Worm (Caenorhabditis elegans) whole organism, young adult: ENCODE data around the gene gei-8.
A peak's percentile ranks its signal among the peaks of the same experiment; 100 is the strongest.

ENCODE experiments used
- B0019.2 ChIP-seq: fragments of 200-800 bp; sonication (Bioruptor generic); conservative IDR thresholded peaks from 2 replicates; pipeline ENCODE4 v1.3.6; 2022; ENCODE audit warnings: missing genetic modification reagents, missing genetic modification characterization, missing compliant biosample characterization
- B0336.3 ChIP-seq: fragments of 200-800 bp; sonication (Bioruptor generic); IDR thresholded peaks from 2 replicates; pipeline ENCODE4 v1.3.6; 2022; ENCODE audit warnings: missing genetic modification characterization, missing compliant biosample characterization
- C06A6.2 ChIP-seq: fragments of 200-800 bp; sonication (Bioruptor generic); conservative IDR thresholded peaks from 2 replicates; pipeline ENCODE4 v1.3.6; 2022; ENCODE audit warnings: missing genetic modification characterization, missing compliant biosample characterization
- C17E4.6 ChIP-seq: fragments of 200-800 bp; sonication (Bioruptor generic); IDR thresholded peaks from 2 replicates; pipeline ENCODE4 v1.3.6; 2022; ENCODE audit warnings: missing genetic modification reagents, missing genetic modification characterization, missing compliant biosample characterization
- D2030.7 ChIP-seq: fragments of 200-800 bp; sonication (Bioruptor generic); IDR thresholded peaks from 2 replicates; pipeline ENCODE4 v1.3.6; 2022; ENCODE audit warnings: missing genetic modification reagents, missing genetic modification characterization, missing compliant biosample characterization
- F22D6.2 ChIP-seq: sonication (generic microtip); optimal IDR thresholded peaks from 2 replicates; lab custom pipeline; 2016; ENCODE audit warnings: mild to moderate bottlenecking, missing genetic modification characterization, missing compliant biosample characterization
- F23B12.7 ChIP-seq: sonication (generic microtip); optimal IDR thresholded peaks from 2 replicates; lab custom pipeline; 2017; ENCODE audit warnings: missing genetic modification characterization, mild to moderate bottlenecking, missing compliant biosample characterization, antibody characterized with exemption, moderate library complexity; ENCODE audit not compliant: insufficient read depth
- F57C9.4 ChIP-seq: sonication (generic microtip); optimal IDR thresholded peaks from 2 replicates; lab custom pipeline; 2017; ENCODE audit warnings: mild to moderate bottlenecking, missing genetic modification characterization, missing compliant biosample characterization
- T26A5.8 ChIP-seq: sonication (generic microtip); optimal IDR thresholded peaks from 2 replicates; lab custom pipeline; 2016; ENCODE audit warnings: missing genetic modification characterization, missing compliant biosample characterization
- Y53F4B.3 ChIP-seq: fragments of 200-800 bp; sonication (Bioruptor generic); IDR thresholded peaks from 2 replicates; pipeline ENCODE4 v1.3.6; 2022; ENCODE audit warnings: missing genetic modification reagents, missing genetic modification characterization, missing compliant biosample characterization
- Y53G8AR.9 ChIP-seq: fragments of 200-800 bp; sonication (Bioruptor generic); conservative IDR thresholded peaks from 2 replicates; pipeline ENCODE4 v1.3.6; 2022; ENCODE audit warnings: missing genetic modification reagents, missing genetic modification characterization, missing compliant biosample characterization
- Y67H2A.10 ChIP-seq: fragments of 200-800 bp; sonication (Bioruptor generic); conservative IDR thresholded peaks from 2 replicates; pipeline ENCODE4 v1.3.6; 2022; ENCODE audit warnings: missing genetic modification reagents, missing genetic modification characterization, missing compliant biosample characterization
- Y79H2A.3 ChIP-seq: fragments of 200-800 bp; sonication (Bioruptor generic); conservative IDR thresholded peaks from 2 replicates; pipeline ENCODE4 v1.3.6; 2022; ENCODE audit warnings: missing genetic modification reagents, missing genetic modification characterization, missing compliant biosample characterization
- Y95B8A.8 ChIP-seq: fragments of 200-800 bp; sonication (Bioruptor generic); IDR thresholded peaks from 2 replicates; pipeline ENCODE4 v1.3.6; 2022; ENCODE audit warnings: missing genetic modification reagents, missing genetic modification characterization, missing compliant biosample characterization
- akir-1 ChIP-seq: fragments of 200-800 bp; sonication (Bioruptor generic); optimal IDR thresholded peaks from 2 replicates; lab custom pipeline; 2018; ENCODE audit warnings: mild to moderate bottlenecking, missing genetic modification characterization, moderate library complexity, missing compliant biosample characterization
- attf-6 ChIP-seq: fragments of 200-800 bp; sonication (Bioruptor generic); IDR thresholded peaks from 2 replicates; pipeline ENCODE4 v1.3.6; 2022; ENCODE audit warnings: missing genetic modification reagents, missing genetic modification characterization, missing compliant biosample characterization
- ccch-3 ChIP-seq: fragments of 200-800 bp; sonication (Bioruptor generic); optimal IDR thresholded peaks from 2 replicates; lab custom pipeline; 2018; ENCODE audit warnings: mild to moderate bottlenecking, missing genetic modification characterization, missing compliant biosample characterization
- ceh-58 ChIP-seq: fragments of 200-800 bp; sonication (Bioruptor generic); IDR thresholded peaks from 2 replicates; pipeline ENCODE4 v1.3.6; 2022; ENCODE audit warnings: missing genetic modification characterization, missing compliant biosample characterization
- dox-1 ChIP-seq: fragments of 200-800 bp; sonication (Bioruptor generic); IDR thresholded peaks from 2 replicates; pipeline ENCODE4 v1.3.6; 2022; ENCODE audit warnings: missing genetic modification reagents, missing genetic modification characterization, missing compliant biosample characterization
- efl-1 ChIP-seq: fragments of 150-350 bp; optimal IDR thresholded peaks from 2 replicates; lab custom pipeline; 2014; ENCODE audit warnings: missing biosample characterization, missing genetic modification reagents, missing genetic modification characterization
- egl-44 ChIP-seq: fragments of 200-800 bp; sonication (Bioruptor generic); IDR thresholded peaks from 2 replicates; pipeline ENCODE4 v1.3.6; 2022; ENCODE audit warnings: missing genetic modification reagents, missing genetic modification characterization, missing compliant biosample characterization
- ekl-4 ChIP-seq: fragments of 200-800 bp; sonication (Bioruptor generic); IDR thresholded peaks from 2 replicates; pipeline ENCODE4 v1.3.6; 2022; ENCODE audit warnings: missing genetic modification reagents, missing genetic modification characterization, missing compliant biosample characterization
- gei-17 ChIP-seq: fragments of 200-800 bp; sonication (Bioruptor generic); optimal IDR thresholded peaks from 2 replicates; lab custom pipeline; 2018; ENCODE audit warnings: mild to moderate bottlenecking, missing genetic modification characterization, missing compliant biosample characterization
- him-1 ChIP-seq: sonication (generic microtip); optimal IDR thresholded peaks from 2 replicates; lab custom pipeline; 2016; ENCODE audit warnings: missing genotype, missing genetic modification reagents, missing genetic modification characterization, missing compliant biosample characterization
- hmg-1.2 ChIP-seq: fragments of 200-800 bp; sonication (Bioruptor generic); IDR thresholded peaks from 2 replicates; pipeline ENCODE4 v1.3.6; 2022; ENCODE audit warnings: missing genetic modification reagents, missing genetic modification characterization, missing compliant biosample characterization
- hmg-20 ChIP-seq: fragments of 200-800 bp; sonication (Bioruptor generic); IDR thresholded peaks from 2 replicates; pipeline ENCODE4 v1.3.6; 2022; ENCODE audit warnings: missing genetic modification reagents, missing genetic modification characterization, missing compliant biosample characterization
- hrde-1 ChIP-seq: sonication (generic microtip); optimal IDR thresholded peaks from 2 replicates; lab custom pipeline; 2016; ENCODE audit warnings: missing genetic modification characterization, mild to moderate bottlenecking, missing compliant biosample characterization, moderate library complexity, missing genotype, missing genetic modification reagents, borderline replicate concordance
- lag-1 ChIP-seq: fragments of 200-800 bp; sonication (Bioruptor generic); IDR thresholded peaks from 2 replicates; pipeline ENCODE4 v1.3.6; 2022; ENCODE audit warnings: missing genetic modification reagents, missing genetic modification characterization, missing compliant biosample characterization
- let-526 ChIP-seq: fragments of 200-800 bp; sonication (Bioruptor generic); IDR thresholded peaks from 2 replicates; pipeline ENCODE4 v1.3.6; 2022; ENCODE audit warnings: missing genetic modification reagents, missing genetic modification characterization, missing compliant biosample characterization
- let-607 ChIP-seq, 2 experiments: fragments of 200-800 bp in 1 of 2; sonication (Bioruptor generic) in 1 of 2; sonication (generic microtip) in 1 of 2; optimal IDR thresholded peaks; 2 replicates each; lab custom pipeline; 2016 to 2018; ENCODE audit warnings: mild to moderate bottlenecking in 2 of 2, missing compliant biosample characterization in 2 of 2, missing genetic modification characterization in 2 of 2, moderate library complexity in 2 of 2, missing genotype in 1 of 2
- lin-26 ChIP-seq: fragments of 200-800 bp; sonication (Bioruptor generic); IDR thresholded peaks from 2 replicates; pipeline ENCODE4 v1.3.6; 2022; ENCODE audit warnings: missing genetic modification reagents, missing genetic modification characterization, missing compliant biosample characterization
- lin-54 ChIP-seq: fragments of 200-800 bp; sonication (Bioruptor generic); optimal IDR thresholded peaks from 2 replicates; lab custom pipeline; 2018; ENCODE audit warnings: mild to moderate bottlenecking, missing genetic modification characterization, missing compliant biosample characterization
- madf-8 ChIP-seq: fragments of 200-800 bp; sonication (Bioruptor generic); conservative IDR thresholded peaks from 2 replicates; pipeline ENCODE4 v1.3.6; 2022; ENCODE audit warnings: missing genetic modification reagents, missing genetic modification characterization, missing compliant biosample characterization
- mxl-1 ChIP-seq: sonication (generic microtip); optimal IDR thresholded peaks from 2 replicates; lab custom pipeline; 2016; ENCODE audit warnings: missing genetic modification characterization, missing compliant biosample characterization
- nfya-2 ChIP-seq: fragments of 200-800 bp; sonication (Bioruptor generic); IDR thresholded peaks from 2 replicates; pipeline ENCODE4 v1.3.6; 2022; ENCODE audit warnings: missing genetic modification reagents, missing genetic modification characterization, missing compliant biosample characterization
- nfyb-1 ChIP-seq: fragments of 200-800 bp; sonication (Bioruptor generic); IDR thresholded peaks from 2 replicates; pipeline ENCODE4 v1.3.6; 2022; ENCODE audit warnings: missing genetic modification reagents, missing genetic modification characterization, missing compliant biosample characterization
- pbrm-1 ChIP-seq: fragments of 200-800 bp; sonication (Bioruptor generic); IDR thresholded peaks from 2 replicates; pipeline ENCODE4 v1.3.6; 2022; ENCODE audit warnings: missing genetic modification reagents, missing genetic modification characterization, missing compliant biosample characterization
- rcor-1 ChIP-seq: fragments of 200-800 bp; sonication (Bioruptor generic); IDR thresholded peaks from 2 replicates; pipeline ENCODE4 v1.3.6; 2022; ENCODE audit warnings: missing genetic modification reagents, missing genetic modification characterization, missing compliant biosample characterization
- repo-1 ChIP-seq: sonication (generic microtip); optimal IDR thresholded peaks from 2 replicates; lab custom pipeline; 2017; ENCODE audit warnings: mild to moderate bottlenecking, missing genetic modification characterization, missing compliant biosample characterization
- sdz-38 ChIP-seq: sonication (generic microtip); optimal IDR thresholded peaks from 2 replicates; lab custom pipeline; 2016; ENCODE audit warnings: missing genotype, missing genetic modification characterization, missing compliant biosample characterization
- somi-1 ChIP-seq: fragments of 200-800 bp; sonication (Bioruptor generic); optimal IDR thresholded peaks from 2 replicates; lab custom pipeline; 2018; ENCODE audit warnings: mild to moderate bottlenecking, missing genetic modification characterization, missing compliant biosample characterization
- tlf-1 ChIP-seq: fragments of 200-800 bp; sonication (Bioruptor generic); optimal IDR thresholded peaks from 2 replicates; lab custom pipeline; 2018; ENCODE audit warnings: mild to moderate bottlenecking, missing genetic modification characterization, missing compliant biosample characterization
- unc-130 ChIP-seq: sonication (generic microtip); optimal IDR thresholded peaks from 2 replicates; lab custom pipeline; 2016; ENCODE audit warnings: missing genetic modification reagents, missing genetic modification characterization, missing compliant biosample characterization
- unc-62 ChIP-seq: fragments of 150-350 bp; optimal IDR thresholded peaks from 2 replicates; lab custom pipeline; 2014; ENCODE audit warnings: missing biosample characterization, missing genetic modification reagents, missing genetic modification characterization
- ztf-18 ChIP-seq: sonication (generic microtip); optimal IDR thresholded peaks from 2 replicates; lab custom pipeline; 2016; ENCODE audit warnings: missing genotype, mild to moderate bottlenecking, missing genetic modification characterization, missing compliant biosample characterization
- ztf-22 ChIP-seq: fragments of 200-800 bp; sonication (Bioruptor generic); optimal IDR thresholded peaks from 2 replicates; lab custom pipeline; 2018; ENCODE audit warnings: mild to moderate bottlenecking, missing genetic modification characterization, moderate library complexity, missing compliant biosample characterization
- ztf-28 ChIP-seq: fragments of 200-800 bp; sonication (Bioruptor generic); IDR thresholded peaks from 2 replicates; pipeline ENCODE4 v1.3.6; 2022; ENCODE audit warnings: missing genetic modification reagents, missing genetic modification characterization, missing compliant biosample characterization

The gei-8 gene

ce11 chrIII:8109459-8110057 lies 11.5 kb downstream of the gei-8 start (continued):
- TF ChIP-seq tlf-1 (GFP tag; lab: Kevin White, UChicago) (peak; percentile 33), lin-26 (peak; percentile 95), ztf-18 (tag; lab: Kevin White, UChicago) (peak; percentile 77), unc-62 (GFP tag; lab: Kevin White, UChicago) (no peak), hmg-20 (GFP tag; lab: Robert Waterston, UW) (0 out of 2 replicates have a peak, but pooled peaks have one; percentile 38), ccch-3 (GFP tag; lab: Kevin White, UChicago) (no peak), pbrm-1 (GFP tag; lab: Robert Waterston, UW) (peak; percentile 85), attf-6 (GFP tag; lab: Robert Waterston, UW) (peak; percentile 69; the same call in 1 of the 2 replicates), let-526 (GFP tag; lab: Robert Waterston, UW) (no peak), Y53F4B.3 (GFP tag; lab: Robert Waterston, UW) (peak; percentile 64), C17E4.6 (GFP tag; lab: Robert Waterston, UW) (peak; percentile 53; the same call in 1 of the 2 replicates), hmg-1.2 (GFP tag; lab: Robert Waterston, UW) (peak; percentile 78), mxl-1 (tag; lab: Kevin White, UChicago) (peak; percentile 87), F23B12.7 (peak; percentile 91), F57C9.4 (tag; lab: Kevin White, UChicago) (no peak), gei-17 (GFP tag; lab: Kevin White, UChicago) (peak; percentile 54), rcor-1 (GFP tag; lab: Robert Waterston, UW) (peak; percentile 58; the same call in 1 of the 2 replicates), Y95B8A.8 (peak; percentile 71; the same call in 1 of the 2 replicates), nfya-2 (GFP tag; lab: Robert Waterston, UW) (0 out of 2 replicates have a peak, but pooled peaks have one; percentile 20), akir-1 (GFP tag; lab: Kevin White, UChicago) (peak; percentile 38), B0019.2 (GFP tag; lab: Robert Waterston, UW) (0 out of 2 replicates have a peak, but pooled peaks have one; percentile 46), unc-130 (GFP tag; lab: Kevin White, UChicago) (peak; percentile 42), him-1 (peak; percentile 100), ceh-58 (GFP tag; lab: Robert Waterston, UW) (no peak), lin-54 (GFP tag; lab: Kevin White, UChicago) (peak; percentile 72), F22D6.2 (tag; lab: Kevin White, UChicago) (peak; percentile 17), ztf-28 (GFP tag; lab: Robert Waterston, UW) (peak; percentile 74; the same call in 1 of the 2 replicates), dox-1 (GFP tag; lab: Robert Waterston, UW) (peak; percentile 89), Y53G8AR.9 (GFP tag; lab: Robert Waterston, UW) (peak; percentile 64; the same call in 1 of the 2 replicates), let-607 (tag; optimal IDR thresholded peaks at IDR 0.05; lab: Kevin White, UChicago) (peak; percentile 39 to 67), nfyb-1 (peak; percentile 86), somi-1 (GFP tag; lab: Kevin White, UChicago) (no peak), madf-8 (GFP tag; lab: Robert Waterston, UW) (peak; percentile 28; the same call in 1 of the 2 replicates), B0336.3 (GFP tag; lab: Robert Waterston, UW) (peak; percentile 54; the same call in 1 of the 2 replicates), hrde-1 (tag; lab: Kevin White, UChicago) (peak; percentile 84), C06A6.2 (GFP tag; lab: Robert Waterston, UW) (0 out of 2 replicates have a peak, but pooled peaks have one; percentile 18), ekl-4 (GFP tag; lab: Robert Waterston, UW) (peak; percentile 72), egl-44 (GFP tag; lab: Robert Waterston, UW) (peak; percentile 90), ztf-22 (GFP tag; lab: Kevin White, UChicago) (peak; percentile 14), Y79H2A.3 (no peak), efl-1 (GFP tag; lab: Kevin White, UChicago) (peak; percentile 4), sdz-38 (tag; lab: Kevin White, UChicago) (no peak), D2030.7 (peak; percentile 83), T26A5.8 (tag; lab: Kevin White, UChicago) (peak; percentile 61), repo-1 (tag; lab: Kevin White, UChicago) (peak; percentile 55), lag-1 (GFP tag; lab: Robert Waterston, UW) (no peak), Y67H2A.10 (GFP tag; lab: Robert Waterston, UW) (0 out of 2 replicates have a peak, but pooled peaks have one; percentile 30)
